Worm (Caenorhabditis elegans): ENCODE measurements around the gene M03F4.6.

The M03F4.6 gene

DNA sequence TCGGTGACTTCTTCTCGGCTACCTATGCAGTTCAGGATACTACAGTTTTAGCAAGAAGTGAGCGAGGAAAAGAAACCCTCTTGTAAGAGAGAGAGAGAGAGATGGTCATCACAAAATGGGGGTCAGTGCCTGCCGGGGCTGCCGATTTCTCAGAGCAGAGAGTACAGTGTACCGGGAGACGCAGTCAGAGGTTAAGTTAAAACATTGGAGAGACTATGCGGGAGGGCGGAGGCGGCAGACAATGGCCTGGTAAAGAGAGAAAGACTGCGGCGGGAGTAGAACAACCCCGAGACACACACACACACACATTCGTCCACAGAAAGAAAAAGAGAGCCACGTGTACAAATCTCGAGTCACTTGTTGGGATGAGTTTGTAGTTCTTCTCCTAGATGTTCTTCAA, 2.3 kb upstream of the M03F4.6 start (continued):
- TF ChIP-seq arid-1 (GFP tag; conservative IDR thresholded peaks at IDR 0.05) (no peak), Y105C5A.15 (GFP tag; IDR thresholded peaks at IDR 0.05) (no peak), nhr-41 (GFP tag; IDR thresholded peaks at IDR 0.05) (no peak), lin-39 (tag; optimal IDR thresholded peaks at IDR 0.05) (no peak), lin-13 (GFP tag; optimal IDR thresholded peaks at IDR 0.05) (peak; percentile 10), Y5F2A.4 (GFP tag; optimal IDR thresholded peaks at IDR 0.05) (no peak), D1046.2 (GFP tag; IDR thresholded peaks at IDR 0.05) (no peak), egl-43 (GFP tag; IDR thresholded peaks at IDR 0.05) (no peak), hlh-11 (tag; optimal IDR thresholded peaks at IDR 0.05) (peak; percentile 40), daf-16 (GFP tag; optimal IDR thresholded peaks at IDR 0.05) (no peak), daf-16 (tag; optimal IDR thresholded peaks at IDR 0.05) (peak; percentile 17), ZK546.5 (tag; optimal IDR thresholded peaks at IDR 0.05) (no peak), ceh-28 (tag; optimal IDR thresholded peaks at IDR 0.05) (no peak), unc-39 (tag; optimal IDR thresholded peaks at IDR 0.05) (no peak), lim-7 (GFP tag; IDR thresholded peaks at IDR 0.05) (no peak), nhr-42 (GFP tag; IDR thresholded peaks at IDR 0.05) (0 out of 2 replicates have a peak, but pooled peaks have one; percentile 21), nhr-6 (tag; optimal IDR thresholded peaks at IDR 0.05) (peak; percentile 41), snpc-4 (tag; optimal IDR thresholded peaks at IDR 0.05) (no peak), T26A8.4 (GFP tag; IDR thresholded peaks at IDR 0.05) (no peak), nhr-25 (tag; optimal IDR thresholded peaks at IDR 0.05; ENCODE audit: borderline replicate concordance, insufficient read depth) (peak; percentile 68), tag-97 (GFP tag; IDR thresholded peaks at IDR 0.05) (no peak), mdl-1 (tag; optimal IDR thresholded peaks at IDR 0.05) (peak; percentile 25 to 87), lin-29 (GFP tag; IDR thresholded peaks at IDR 0.05) (no peak), ZK337.2 (GFP tag; IDR thresholded peaks at IDR 0.05) (no peak), set-16 (GFP tag; IDR thresholded peaks at IDR 0.05) (peak; percentile 51; the same call in 1 of the 2 replicates), nhr-10 (tag; optimal IDR thresholded peaks at IDR 0.05) (no peak), zfp-2 (tag; optimal IDR thresholded peaks at IDR 0.05) (no peak), zip-2 (tag; optimal IDR thresholded peaks at IDR 0.05) (no peak), madf-9 (GFP tag; conservative IDR thresholded peaks at IDR 0.05) (no peak), lin-15B (tag; optimal IDR thresholded peaks at IDR 0.05) (no peak), ces-1 (GFP tag; optimal IDR thresholded peaks at IDR 0.05) (no peak), egl-27 (tag; optimal IDR thresholded peaks at IDR 0.05) (no peak), mes-2 (tag; optimal IDR thresholded peaks at IDR 0.05; ENCODE audit: poor library complexity, severe bottlenecking) (peak; percentile 62), mxl-3 (GFP tag; optimal IDR thresholded peaks at IDR 0.05) (peak; percentile 67), F26F4.8 (GFP tag; conservative IDR thresholded peaks at IDR 0.05) (no peak), F44E2.7 (GFP tag; IDR thresholded peaks at IDR 0.05) (no peak), ctbp-1 (GFP tag; IDR thresholded peaks at IDR 0.05) (no peak), jun-1 (tag; optimal IDR thresholded peaks at IDR 0.05) (no peak), vab-7 (GFP tag; IDR thresholded peaks at IDR 0.05) (no peak), R02D3.7 (tag; optimal IDR thresholded peaks at IDR 0.05) (no peak), daf-19 (GFP tag; conservative IDR thresholded peaks at IDR 0.05) (no peak), snpc-1.2 (GFP tag; IDR thresholded peaks at IDR 0.05) (no peak; the same call in 1 of the 2 replicates), nhr-76 (tag; optimal IDR thresholded peaks at IDR 0.05) (no peak), madf-5 (GFP tag; IDR thresholded peaks at IDR 0.05) (no peak), aly-2 (tag; optimal IDR thresholded peaks at IDR 0.05) (no peak), duxl-1 (tag; optimal IDR thresholded peaks at IDR 0.05; ENCODE audit: poor library complexity) (peak; percentile 35), ztf-11 (tag; optimal IDR thresholded peaks at IDR 0.05) (no peak), nhr-102 (tag; optimal IDR thresholded peaks at IDR 0.05) (no peak), unc-62 (GFP tag; optimal IDR thresholded peaks at IDR 0.05 in 1 of 2) (peak in 1 of 2 experiments; percentile 88), unc-62 (tag; optimal IDR thresholded peaks at IDR 0.05) (no peak), lsy-2 (tag; optimal IDR thresholded peaks at IDR 0.05) (peak; percentile 6 to 29), daf-12 (tag; optimal IDR thresholded peaks at IDR 0.05) (no peak), nhr-48 (tag; optimal IDR thresholded peaks at IDR 0.05) (no peak)

Measured in whole organism, L4 larva.